Fruit fly (Drosophila melanogaster): ENCODE results near the gene euc.

DNA sequence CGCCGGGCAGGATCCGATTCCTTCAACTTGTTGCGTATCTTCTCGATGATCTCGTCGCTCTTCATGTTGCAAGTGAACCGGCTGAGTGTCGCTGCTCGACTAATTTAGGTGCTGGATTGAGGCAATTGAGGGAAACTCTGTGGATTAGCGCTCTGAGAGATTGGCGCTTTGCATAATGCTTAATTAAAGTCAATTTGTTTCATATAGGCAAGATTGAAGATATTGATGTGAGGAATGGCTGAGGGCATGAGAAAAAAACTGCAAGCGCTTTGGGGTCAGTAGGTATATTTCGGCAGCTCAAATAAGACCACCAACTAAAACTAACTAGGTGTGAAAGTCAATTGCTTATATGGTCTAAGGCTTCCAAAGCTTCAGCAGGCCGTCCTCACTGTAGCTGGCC lies at the start of gene euc:
- TF ChIP-seq cnc (optimal IDR thresholded peaks at IDR 0.05), result no peak
- no peak for TF ChIP-seq CG7045 (GFP tag; optimal IDR thresholded peaks at IDR 0.05)
- TF ChIP-seq cic (GFP tag; optimal IDR thresholded peaks at IDR 0.05), result no peak
